Worm (Caenorhabditis elegans) whole organism, early embryonic: Measurements from ENCODE around the gene C03B1.1.

ENCODE experiments used
- B0310.2 ChIP-seq: sonication (generic microtip); optimal IDR thresholded peaks from 2 replicates; lab custom pipeline; 2016; ENCODE audit warnings: mild to moderate bottlenecking, missing genetic modification characterization, missing compliant biosample characterization
- F13C5.2 ChIP-seq: sonication (generic microtip); optimal IDR thresholded peaks from 2 replicates; lab custom pipeline; 2017; ENCODE audit warnings: mild to moderate bottlenecking, missing genetic modification characterization, inconsistent platforms, missing compliant biosample characterization
- aly-1 ChIP-seq: sonication (generic microtip); optimal IDR thresholded peaks from 2 replicates; lab custom pipeline; 2016; ENCODE audit warnings: missing genetic modification characterization, missing compliant biosample characterization
- ama-1 ChIP-seq: fragments of 150-350 bp; optimal IDR thresholded peaks from 2 replicates; lab custom pipeline; 2014
- ceh-13 ChIP-seq: fragments of 200-800 bp; sonication (Bioruptor generic); optimal IDR thresholded peaks from 2 replicates; lab custom pipeline; 2018; ENCODE audit warnings: mild to moderate bottlenecking, missing genetic modification characterization, missing compliant biosample characterization
- ets-7 ChIP-seq: sonication (generic microtip); optimal IDR thresholded peaks from 2 replicates; lab custom pipeline; 2016; ENCODE audit warnings: missing genotype, missing genetic modification characterization, missing compliant biosample characterization
- flt-1 ChIP-seq: fragments of 200-800 bp; sonication (Bioruptor generic); IDR thresholded peaks from 2 replicates; pipeline ENCODE4 v1.3.6; 2022; ENCODE audit warnings: missing genetic modification characterization, missing compliant biosample characterization
- hmbx-1 ChIP-seq: sonication (generic microtip); optimal IDR thresholded peaks from 2 replicates; lab custom pipeline; 2016; ENCODE audit warnings: mild to moderate bottlenecking, missing genetic modification characterization, missing compliant biosample characterization
- hmg-4 ChIP-seq: fragments of 200-800 bp; sonication (Bioruptor generic); optimal IDR thresholded peaks from 2 replicates; lab custom pipeline; 2018; ENCODE audit warnings: mild to moderate bottlenecking, missing genetic modification characterization, missing compliant biosample characterization
- hnd-1 ChIP-seq: sonication (generic microtip); optimal IDR thresholded peaks from 2 replicates; lab custom pipeline; 2016; ENCODE audit warnings: missing genetic modification characterization, missing compliant biosample characterization
- pes-1 ChIP-seq: fragments of 200-800 bp; sonication (Bioruptor generic); IDR thresholded peaks from 2 replicates; pipeline ENCODE4 v1.3.6; 2022; ENCODE audit warnings: missing genetic modification reagents, missing genetic modification characterization, missing compliant biosample characterization
- sea-1 ChIP-seq: fragments of 200-800 bp; sonication (Bioruptor generic); conservative IDR thresholded peaks from 2 replicates; pipeline ENCODE4 v1.3.6; 2022; ENCODE audit warnings: missing genetic modification characterization, missing compliant biosample characterization
- tbx-11 ChIP-seq: fragments of 200-800 bp; sonication (Bioruptor generic); IDR thresholded peaks from 2 replicates; pipeline ENCODE4 v1.3.6; 2022; ENCODE audit warnings: missing genetic modification characterization, missing compliant biosample characterization
- tbx-37 ChIP-seq: fragments of 200-800 bp; sonication (Bioruptor generic); conservative IDR thresholded peaks from 2 replicates; pipeline ENCODE4 v1.3.6; 2022; ENCODE audit warnings: missing genetic modification reagents, missing genetic modification characterization, missing compliant biosample characterization
- tra-4 ChIP-seq: sonication (generic microtip); optimal IDR thresholded peaks from 2 replicates; lab custom pipeline; 2017; ENCODE audit warnings: missing genetic modification characterization, missing compliant biosample characterization

The C03B1.1 gene

ce11 chrX:6419113-6419512, 44.6 kb downstream of the C03B1.1 start:
- TF ChIP-seq hmg-4: no peak
- no peak for TF ChIP-seq F13C5.2 (tag; lab: Kevin White, UChicago)
- TF ChIP-seq ceh-13: no peak
- TF ChIP-seq B0310.2 (tag; lab: Kevin White, UChicago): no peak
- no peak for TF ChIP-seq flt-1 (GFP tag; lab: Robert Waterston, UW)
- no peak for TF ChIP-seq sea-1
- TF ChIP-seq hmbx-1 (tag; lab: Kevin White, UChicago): no peak
- no peak for TF ChIP-seq tra-4
- no peak for TF ChIP-seq ama-1 (lab: Kevin White, UChicago)
- no peak for TF ChIP-seq pes-1 (GFP tag; lab: Robert Waterston, UW)
- no peak for TF ChIP-seq aly-1 (tag; lab: Kevin White, UChicago)
- no peak for TF ChIP-seq hnd-1 (tag; lab: Kevin White, UChicago)
- TF ChIP-seq tbx-11 (GFP tag; lab: Robert Waterston, UW): no peak
- TF ChIP-seq ets-7 (tag; lab: Kevin White, UChicago): no peak

ce11 chrX:6420681-6421080, 46.1 kb downstream of the C03B1.1 start, which contains the start of gene K10C2.12:
Gene K10C2.12 (minus strand): TSS chrX:6420781.
- TF ChIP-seq tbx-37 (GFP tag; lab: Robert Waterston, UW) (no peak), aly-1 (tag; lab: Kevin White, UChicago) (no peak), sea-1 (no peak), ets-7 (tag; lab: Kevin White, UChicago) (no peak), hmbx-1 (tag; lab: Kevin White, UChicago) (no peak), tbx-11 (GFP tag; lab: Robert Waterston, UW) (no peak), ama-1 (lab: Kevin White, UChicago) (no peak), flt-1 (GFP tag; lab: Robert Waterston, UW) (no peak), B0310.2 (tag; lab: Kevin White, UChicago) (no peak), hnd-1 (tag; lab: Kevin White, UChicago) (no peak)
